Worm (Caenorhabditis elegans) whole organism, mixed stage, embryonic: ENCODE measurements around the gene srx-1.

ENCODE experiments used
- M03D4.4 ChIP-seq: sonication (generic microtip); optimal IDR thresholded peaks from 2 replicates; lab custom pipeline; 2017; ENCODE audit warnings: mild to moderate bottlenecking, missing genetic modification characterization, missing compliant biosample characterization
- bed-3 ChIP-seq: fragments of 200-800 bp; sonication (Bioruptor generic); optimal IDR thresholded peaks from 3 replicates; lab custom pipeline; 2018; ENCODE audit warnings: mild to moderate bottlenecking, missing genetic modification characterization, moderate library complexity, missing compliant biosample characterization
- blmp-1 ChIP-seq: fragments of 150-350 bp; optimal IDR thresholded peaks from 2 replicates; lab custom pipeline; 2014; ENCODE audit warnings: missing biosample characterization, missing genetic modification characterization
- ceh-39 ChIP-seq: fragments of 150-350 bp; optimal IDR thresholded peaks from 2 replicates; lab custom pipeline; 2014; ENCODE audit warnings: missing biosample characterization, missing genetic modification characterization
- ceh-43 ChIP-seq: fragments of 200-800 bp; sonication (Bioruptor generic); optimal IDR thresholded peaks from 2 replicates; lab custom pipeline; 2018; ENCODE audit warnings: mild to moderate bottlenecking, missing genetic modification characterization, moderate library complexity, missing compliant biosample characterization
- ceh-83 ChIP-seq: fragments of 200-800 bp; sonication (Bioruptor generic); optimal IDR thresholded peaks from 2 replicates; lab custom pipeline; 2018; ENCODE audit warnings: mild to moderate bottlenecking, missing genetic modification characterization, missing compliant biosample characterization
- ces-1 ChIP-seq: fragments of 150-350 bp; optimal IDR thresholded peaks from 2 replicates; lab custom pipeline; 2014; ENCODE audit warnings: missing biosample characterization, missing genetic modification reagents, missing genetic modification characterization
- cnd-1 ChIP-seq: fragments of 200-800 bp; sonication (Bioruptor generic); optimal IDR thresholded peaks from 2 replicates; lab custom pipeline; 2018; ENCODE audit warnings: mild to moderate bottlenecking, missing genetic modification characterization, missing compliant biosample characterization
- drap-1 ChIP-seq: fragments of 200-800 bp; sonication (Bioruptor generic); optimal IDR thresholded peaks from 3 replicates; lab custom pipeline; 2018; ENCODE audit warnings: mild to moderate bottlenecking, missing genetic modification characterization, missing compliant biosample characterization
- elt-1 ChIP-seq: sonication (generic microtip); optimal IDR thresholded peaks from 2 replicates; lab custom pipeline; 2017; ENCODE audit warnings: missing genetic modification characterization, mild to moderate bottlenecking, missing compliant biosample characterization, antibody characterized with exemption, moderate library complexity, borderline replicate concordance; ENCODE audit not compliant: insufficient read depth
- elt-3 ChIP-seq: fragments of 150-350 bp; optimal IDR thresholded peaks from 2 replicates; lab custom pipeline; 2014; ENCODE audit warnings: missing biosample characterization, missing genetic modification characterization
- flh-1 ChIP-seq: fragments of 200-800 bp; sonication (Bioruptor generic); optimal IDR thresholded peaks from 2 replicates; lab custom pipeline; 2018; ENCODE audit warnings: mild to moderate bottlenecking, missing genetic modification characterization, moderate library complexity, missing compliant biosample characterization
- ham-2 ChIP-seq: fragments of 200-800 bp; sonication (Bioruptor generic); optimal IDR thresholded peaks from 2 replicates; lab custom pipeline; 2018; ENCODE audit warnings: mild to moderate bottlenecking, missing genetic modification characterization, missing compliant biosample characterization
- hlh-1 ChIP-seq: fragments of 150-350 bp; optimal IDR thresholded peaks from 2 replicates; lab custom pipeline; 2014; ENCODE audit warnings: missing biosample characterization, missing genetic modification reagents, missing genetic modification characterization
- lin-13 ChIP-seq: fragments of 150-350 bp; optimal IDR thresholded peaks from 2 replicates; lab custom pipeline; 2014; ENCODE audit warnings: missing biosample characterization, missing genetic modification characterization
- lsy-2 ChIP-seq: fragments of 150-350 bp; optimal IDR thresholded peaks from 2 replicates; lab custom pipeline; 2014; ENCODE audit warnings: missing biosample characterization, missing genetic modification characterization
- mab-5 ChIP-seq: fragments of 150-350 bp; optimal IDR thresholded peaks from 2 replicates; lab custom pipeline; 2014; ENCODE audit warnings: missing biosample characterization, missing genetic modification characterization
- mep-1 ChIP-seq: fragments of 150-350 bp; optimal IDR thresholded peaks from 2 replicates; lab custom pipeline; 2017; ENCODE audit warnings: missing biosample characterization, missing genetic modification reagents, missing genetic modification characterization, inconsistent platforms
- mls-2 ChIP-seq: sonication (generic microtip); optimal IDR thresholded peaks from 2 replicates; lab custom pipeline; 2016; ENCODE audit warnings: mild to moderate bottlenecking, missing genetic modification characterization, moderate library complexity, missing compliant biosample characterization
- nhr-12 ChIP-seq: fragments of 150-350 bp; optimal IDR thresholded peaks from 2 replicates; lab custom pipeline; 2014; ENCODE audit warnings: missing biosample characterization, missing genetic modification characterization
- nhr-2 ChIP-seq: fragments of 150-350 bp; optimal IDR thresholded peaks from 2 replicates; lab custom pipeline; 2014; ENCODE audit warnings: missing biosample characterization, missing genetic modification characterization
- nhr-237 ChIP-seq: fragments of 150-350 bp; optimal IDR thresholded peaks from 2 replicates; lab custom pipeline; 2014; ENCODE audit warnings: missing biosample characterization, missing genetic modification characterization
- nhr-28 ChIP-seq: fragments of 150-350 bp; optimal IDR thresholded peaks from 2 replicates; lab custom pipeline; 2014; ENCODE audit warnings: missing biosample characterization, missing genetic modification characterization
- nhr-76 ChIP-seq: sonication (generic microtip); optimal IDR thresholded peaks from 2 replicates; lab custom pipeline; 2017; ENCODE audit warnings: missing biosample characterization, missing genetic modification characterization
- pha-4 ChIP-seq: fragments of 150-350 bp; optimal IDR thresholded peaks from 2 replicates; lab custom pipeline; 2018; ENCODE audit warnings: missing biosample characterization, missing genetic modification reagents, missing genetic modification characterization
- sem-2 ChIP-seq: fragments of 200-800 bp; sonication (Bioruptor generic); optimal IDR thresholded peaks from 2 replicates; lab custom pipeline; 2018; ENCODE audit warnings: mild to moderate bottlenecking, missing genetic modification characterization, missing compliant biosample characterization
- snpc-4 ChIP-seq: fragments of 150-350 bp; optimal IDR thresholded peaks from 2 replicates; lab custom pipeline; 2014; ENCODE audit warnings: missing biosample characterization, missing genetic modification characterization
- sptf-1 ChIP-seq: sonication (generic microtip); optimal IDR thresholded peaks from 2 replicates; lab custom pipeline; 2017; ENCODE audit warnings: mild to moderate bottlenecking, missing genetic modification characterization, moderate library complexity, missing compliant biosample characterization
- tbx-8 ChIP-seq: fragments of 200-800 bp; sonication (Bioruptor generic); optimal IDR thresholded peaks from 2 replicates; lab custom pipeline; 2018; ENCODE audit warnings: mild to moderate bottlenecking, missing genetic modification characterization, moderate library complexity, missing compliant biosample characterization
- unc-120 ChIP-seq: sonication (generic microtip); optimal IDR thresholded peaks from 2 replicates; lab custom pipeline; 2017; ENCODE audit warnings: missing genetic modification characterization, missing compliant biosample characterization; ENCODE audit not compliant: poor library complexity, severe bottlenecking
- unc-39 ChIP-seq: fragments of 150-350 bp; optimal IDR thresholded peaks from 2 replicates; lab custom pipeline; 2014; ENCODE audit warnings: missing biosample characterization, missing genetic modification characterization
- unc-62 ChIP-seq: fragments of 150-350 bp; optimal IDR thresholded peaks from 2 replicates; lab custom pipeline; 2014; ENCODE audit warnings: missing biosample characterization, missing genetic modification reagents, missing genetic modification characterization
- ztf-11 ChIP-seq: fragments of 150-350 bp; optimal IDR thresholded peaks from 2 replicates; lab custom pipeline; 2014; ENCODE audit warnings: missing biosample characterization, missing genetic modification characterization

Gene srx-1

DNA sequence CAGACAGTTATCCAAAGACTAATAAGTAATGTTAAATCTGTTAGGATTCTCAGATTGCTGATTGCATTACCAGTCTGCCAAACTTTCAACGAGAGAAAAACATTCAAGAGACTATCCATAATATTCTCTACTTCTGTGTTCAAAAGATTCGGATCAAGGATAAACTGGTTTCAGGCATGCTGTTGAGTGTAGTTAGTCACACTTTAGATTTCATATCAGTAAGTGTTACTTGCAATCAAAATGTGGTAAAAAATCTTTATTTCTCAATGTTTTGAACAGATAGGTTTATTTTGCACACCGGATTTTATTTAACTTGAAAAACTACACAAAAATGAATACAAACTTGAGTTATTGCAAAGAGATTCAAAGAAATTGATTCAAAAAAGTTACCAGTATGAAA is 18.6 kb downstream of the srx-1 start, which contains the start of gene oac-41:
Gene oac-41 (minus strand): TSS at position 101 of the 400 bp plus-strand sequence.
- TF ChIP-seq nhr-237 (tag; lab: Kevin White, UChicago) (no peak), blmp-1 (tag; lab: Kevin White, UChicago) (no peak), mab-5 (tag; lab: Kevin White, UChicago) (no peak), unc-39 (no peak), sptf-1 (tag; lab: Kevin White, UChicago) (no peak), flh-1 (GFP tag; lab: Kevin White, UChicago) (no peak), M03D4.4 (tag; lab: Kevin White, UChicago) (no peak), tbx-8 (no peak), mep-1 (tag; lab: Kevin White, UChicago) (no peak), ztf-11 (no peak), ceh-83 (GFP tag; lab: Kevin White, UChicago) (no peak), lsy-2 (tag; lab: Kevin White, UChicago) (no peak), sem-2 (GFP tag; lab: Kevin White, UChicago) (no peak), nhr-12 (tag; lab: Kevin White, UChicago) (no peak), cnd-1 (no peak), snpc-4 (no peak), mls-2 (tag; lab: Kevin White, UChicago) (no peak), nhr-76 (tag; lab: Kevin White, UChicago) (no peak), bed-3 (GFP tag; lab: Kevin White, UChicago) (no peak), ceh-43 (GFP tag; lab: Kevin White, UChicago) (no peak)

DNA sequence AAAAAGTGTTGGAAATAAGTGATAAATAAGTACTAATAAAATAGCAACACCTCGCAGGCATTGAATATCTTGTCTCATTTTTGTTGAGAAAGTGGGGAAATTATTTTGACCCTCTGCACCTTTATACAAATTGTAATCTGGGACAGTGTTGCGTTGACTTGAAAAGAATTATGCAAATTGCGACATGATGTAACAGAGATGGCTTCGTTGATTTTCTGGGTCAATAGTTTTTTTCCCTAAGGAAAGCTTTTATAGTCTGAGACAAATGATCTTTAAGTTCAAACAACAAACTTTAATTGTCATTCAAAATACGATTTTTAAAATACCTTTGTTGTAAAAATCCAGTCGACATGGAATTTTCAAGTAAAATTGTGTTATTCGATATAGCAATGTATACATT is 21.2 kb downstream of the srx-1 start, which contains the start of gene bus-1:
Gene bus-1 (minus strand): TSS at position 101 of the 400 bp plus-strand sequence.
- TF ChIP-seq ceh-43 (GFP tag; lab: Kevin White, UChicago) (no peak), sem-2 (GFP tag; lab: Kevin White, UChicago) (no peak), snpc-4 (no peak), elt-1 (tag; lab: Kevin White, UChicago) (no peak), hlh-1 (tag; lab: Kevin White, UChicago) (no peak), drap-1 (no peak), unc-62 (no peak), cnd-1 (no peak), nhr-76 (tag; lab: Kevin White, UChicago) (no peak), mls-2 (tag; lab: Kevin White, UChicago) (no peak), unc-120 (tag; lab: Kevin White, UChicago) (no peak), mep-1 (tag; lab: Kevin White, UChicago) (no peak), nhr-237 (tag; lab: Kevin White, UChicago) (no peak)

DNA sequence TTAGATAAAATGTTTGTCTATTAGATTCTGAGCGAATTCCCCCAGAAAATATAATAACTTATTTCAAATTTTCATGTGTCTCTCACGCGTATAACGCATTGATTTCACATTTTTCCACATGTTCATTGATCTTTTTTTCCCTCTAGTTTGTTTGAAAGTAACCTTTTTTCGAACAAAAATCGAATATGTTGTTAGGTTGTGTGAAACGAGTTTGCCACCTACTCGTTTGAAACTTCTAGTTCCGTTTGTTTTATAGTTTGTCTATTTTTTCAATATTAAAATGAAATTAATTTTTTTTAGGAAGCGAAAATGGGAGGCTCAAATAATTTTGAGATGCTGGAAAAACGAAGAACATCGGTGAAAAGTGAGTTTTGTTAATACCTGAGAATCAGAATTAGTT is 26.8 kb downstream of the srx-1 start, which contains the start of gene C25E10.5:
Gene C25E10.5 (plus strand): TSS at position 301 of the 400 bp plus-strand sequence.
- TF ChIP-seq unc-120 (tag; lab: Kevin White, UChicago) (no peak), ceh-43 (GFP tag; lab: Kevin White, UChicago) (no peak)

DNA sequence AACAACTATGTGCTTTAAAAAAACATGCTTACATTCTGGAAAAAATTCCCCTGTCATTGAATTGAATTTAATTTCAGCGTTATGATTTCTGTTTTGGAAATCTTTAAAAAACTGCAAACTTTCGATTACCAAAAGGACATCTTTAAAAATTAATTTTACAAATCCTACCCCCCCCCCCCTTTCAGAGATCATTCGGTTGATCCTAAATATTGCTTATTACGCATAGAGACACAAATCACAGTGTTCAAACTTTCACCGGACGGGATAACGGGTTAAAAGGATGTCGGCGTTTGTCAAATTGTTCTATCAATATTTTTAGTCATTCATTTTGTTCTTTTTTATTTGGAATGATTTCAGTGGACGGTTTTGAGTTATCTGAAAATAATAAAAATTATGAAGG is 29.8 kb downstream of the srx-1 start, which contains the start of gene C25E10.4:
Gene C25E10.4 (plus strand): TSS at position 301 of the 400 bp plus-strand sequence.
- TF ChIP-seq hlh-1 (tag; lab: Kevin White, UChicago): no peak
- TF ChIP-seq ztf-11: no peak
- TF ChIP-seq drap-1: no peak
- TF ChIP-seq cnd-1: no peak
- TF ChIP-seq mls-2 (tag; lab: Kevin White, UChicago): no peak
- TF ChIP-seq nhr-76 (tag; lab: Kevin White, UChicago): no peak
- no peak for TF ChIP-seq nhr-28 (tag; lab: Kevin White, UChicago)
- TF ChIP-seq elt-3 (tag; lab: Kevin White, UChicago): no peak
- no peak for TF ChIP-seq mab-5 (tag; lab: Kevin White, UChicago)
- no peak for TF ChIP-seq nhr-2 (tag; lab: Kevin White, UChicago)
- no peak for TF ChIP-seq nhr-12 (tag; lab: Kevin White, UChicago)
- no peak for TF ChIP-seq snpc-4
- no peak for TF ChIP-seq lsy-2 (tag; lab: Kevin White, UChicago)
- TF ChIP-seq sem-2 (GFP tag; lab: Kevin White, UChicago): no peak
- TF ChIP-seq mep-1 (tag; lab: Kevin White, UChicago): no peak

DNA sequence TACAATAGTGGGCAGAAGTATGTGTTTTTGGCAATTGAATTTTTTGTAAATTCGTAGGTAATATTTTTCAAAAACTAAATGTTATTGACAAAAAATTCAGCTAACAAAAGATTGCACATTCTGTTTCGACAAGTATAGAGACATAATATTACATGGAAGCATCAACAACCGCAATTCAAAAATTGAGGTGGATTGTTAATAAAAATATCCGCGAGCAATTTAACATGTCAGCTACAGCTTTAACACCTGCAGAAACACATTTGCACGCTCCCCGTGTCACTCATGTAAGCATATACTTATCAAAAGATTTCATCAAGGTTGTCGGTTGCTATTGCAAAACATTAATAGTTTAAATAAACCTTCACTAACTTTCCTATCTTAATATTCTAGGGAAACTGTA is 32.2 kb downstream of the srx-1 start, which contains the start of gene srsx-34:
Gene srsx-34 (plus strand): TSS at position 301 of the 400 bp plus-strand sequence.
- TF ChIP-seq snpc-4: no peak
- TF ChIP-seq cnd-1: no peak
- TF ChIP-seq mls-2 (tag; lab: Kevin White, UChicago): no peak
- no peak for TF ChIP-seq mep-1 (tag; lab: Kevin White, UChicago)
- TF ChIP-seq ztf-11: no peak
- no peak for TF ChIP-seq hlh-1 (tag; lab: Kevin White, UChicago)
- TF ChIP-seq blmp-1 (tag; lab: Kevin White, UChicago): no peak
- no peak for TF ChIP-seq ham-2 (GFP tag; lab: Kevin White, UChicago)
- TF ChIP-seq sem-2 (GFP tag; lab: Kevin White, UChicago): no peak
- no peak for TF ChIP-seq ceh-83 (GFP tag; lab: Kevin White, UChicago)
- TF ChIP-seq lin-13 (tag; lab: Kevin White, UChicago): no peak
- TF ChIP-seq lsy-2 (tag; lab: Kevin White, UChicago): no peak
- no peak for TF ChIP-seq ces-1 (GFP tag; lab: Kevin White, UChicago)
- no peak for TF ChIP-seq ceh-39
- TF ChIP-seq tbx-8: no peak
- no peak for TF ChIP-seq pha-4
- no peak for TF ChIP-seq nhr-12 (tag; lab: Kevin White, UChicago)
- no peak for TF ChIP-seq ceh-43 (GFP tag; lab: Kevin White, UChicago)
- TF ChIP-seq mab-5 (tag; lab: Kevin White, UChicago): no peak
